Worm (Caenorhabditis elegans): ENCODE results near the gene gcy-12.
A peak's percentile ranks its signal among the peaks of the same experiment; 100 is the strongest.

The gcy-12 gene

ce11 chrII:5336035-5336376 is 24.2 kb downstream of the gcy-12 start:
- TF ChIP-seq nhr-6 (tag; optimal IDR thresholded peaks at IDR 0.05), result peak; percentile 1
- peak; percentile 78 for TF ChIP-seq C34F6.9 (tag; optimal IDR thresholded peaks at IDR 0.05)
- TF ChIP-seq R02D3.7 (tag; optimal IDR thresholded peaks at IDR 0.05), result no peak
- TF ChIP-seq lsy-2 (tag; optimal IDR thresholded peaks at IDR 0.05), result peak in 1 of 2 experiments; percentile 60
- TF ChIP-seq sma-9 (GFP tag; optimal IDR thresholded peaks at IDR 0.05), result peak; percentile 73
- TF ChIP-seq sma-9 (tag; optimal IDR thresholded peaks at IDR 0.05), result no peak
- TF ChIP-seq fos-1 (tag; optimal IDR thresholded peaks at IDR 0.05), result peak; percentile 92
- peak; percentile 49 for TF ChIP-seq sem-4 (tag; optimal IDR thresholded peaks at IDR 0.05)
- peak; percentile 79 for TF ChIP-seq nhr-129 (tag; optimal IDR thresholded peaks at IDR 0.05)
- no peak for TF ChIP-seq ztf-4 (tag; optimal IDR thresholded peaks at IDR 0.05)
- TF ChIP-seq blmp-1 (tag; optimal IDR thresholded peaks at IDR 0.05; ENCODE audit: insufficient read depth), result peak; percentile 64
- peak; percentile 61 for TF ChIP-seq zag-1 (tag; optimal IDR thresholded peaks at IDR 0.05)
- TF ChIP-seq ama-1 (optimal IDR thresholded peaks at IDR 0.05), result peak; percentile 16
- TF ChIP-seq ceh-16 (tag; optimal IDR thresholded peaks at IDR 0.05), result no peak
- peak; percentile 79 for TF ChIP-seq F13H6.1 (tag; optimal IDR thresholded peaks at IDR 0.05)
- peak; percentile 84 for TF ChIP-seq unc-55 (GFP tag; optimal IDR thresholded peaks at IDR 0.05)
- peak; percentile 19 for TF ChIP-seq Y55F3AM.14 (GFP tag; optimal IDR thresholded peaks at IDR 0.05)
- no peak for TF ChIP-seq nhr-11 (tag; optimal IDR thresholded peaks at IDR 0.05)
- TF ChIP-seq nhr-25 (tag; optimal IDR thresholded peaks at IDR 0.05), result no peak
- peak; percentile 77 for TF ChIP-seq lin-11 (tag; optimal IDR thresholded peaks at IDR 0.05)
- TF ChIP-seq mab-5 (tag; optimal IDR thresholded peaks at IDR 0.05), result peak; percentile 42

ce11 chrII:5336660-5337494 is 25.0 kb downstream of the gcy-12 start:
- TF ChIP-seq ztf-1 (GFP tag; conservative IDR thresholded peaks at IDR 0.05) (no peak), ZK546.5 (tag; optimal IDR thresholded peaks at IDR 0.05) (no peak), crh-2 (tag; optimal IDR thresholded peaks at IDR 0.05) (peak; percentile 69), alr-1 (tag; optimal IDR thresholded peaks at IDR 0.05) (no peak), lin-13 (GFP tag; optimal IDR thresholded peaks at IDR 0.05) (peak; percentile 10), unc-62 (GFP tag; optimal IDR thresholded peaks at IDR 0.05) (no peak), unc-39 (tag; optimal IDR thresholded peaks at IDR 0.05) (no peak), nhr-11 (tag; optimal IDR thresholded peaks at IDR 0.05) (no peak), Y55F3AM.14 (GFP tag; optimal IDR thresholded peaks at IDR 0.05) (peak; percentile 32), sem-4 (tag; optimal IDR thresholded peaks at IDR 0.05) (peak; percentile 64), nhr-237 (tag; optimal IDR thresholded peaks at IDR 0.05) (no peak), fos-1 (tag; optimal IDR thresholded peaks at IDR 0.05) (peak; percentile 100), ztf-11 (tag; optimal IDR thresholded peaks at IDR 0.05) (peak; percentile 23), aly-2 (tag; optimal IDR thresholded peaks at IDR 0.05) (no peak), egl-27 (tag; optimal IDR thresholded peaks at IDR 0.05) (peak; percentile 56), lin-11 (tag; optimal IDR thresholded peaks at IDR 0.05) (peak; percentile 17), peb-1 (tag; optimal IDR thresholded peaks at IDR 0.05) (no peak), R02D3.7 (tag; optimal IDR thresholded peaks at IDR 0.05) (no peak), nhr-25 (tag; optimal IDR thresholded peaks at IDR 0.05) (peak; percentile 80), nhr-6 (tag; optimal IDR thresholded peaks at IDR 0.05) (peak; percentile 52), elt-3 (tag; optimal IDR thresholded peaks at IDR 0.05) (no peak), nhr-23 (tag; optimal IDR thresholded peaks at IDR 0.05) (no peak), nhr-12 (tag; optimal IDR thresholded peaks at IDR 0.05) (no peak), snpc-4 (tag; optimal IDR thresholded peaks at IDR 0.05) (peak; percentile 36), blmp-1 (tag; optimal IDR thresholded peaks at IDR 0.05; ENCODE audit: insufficient read depth) (peak; percentile 81), ceh-82 (tag; optimal IDR thresholded peaks at IDR 0.05) (no peak), unc-55 (GFP tag; optimal IDR thresholded peaks at IDR 0.05) (peak; percentile 69), ceh-16 (tag; optimal IDR thresholded peaks at IDR 0.05) (no peak), dmd-4 (tag; optimal IDR thresholded peaks at IDR 0.05) (no peak), mbf-1 (tag; optimal IDR thresholded peaks at IDR 0.05) (no peak), C34F6.9 (tag; optimal IDR thresholded peaks at IDR 0.05) (peak; percentile 72), ama-1 (optimal IDR thresholded peaks at IDR 0.05) (peak; percentile 22), sma-9 (GFP tag; optimal IDR thresholded peaks at IDR 0.05) (peak; percentile 75), sma-9 (tag; optimal IDR thresholded peaks at IDR 0.05) (no peak), zag-1 (tag; optimal IDR thresholded peaks at IDR 0.05) (no peak), nhr-10 (tag; optimal IDR thresholded peaks at IDR 0.05) (no peak), mdl-1 (tag; optimal IDR thresholded peaks at IDR 0.05) (peak in 1 of 2 experiments; percentile 42), nhr-129 (tag; optimal IDR thresholded peaks at IDR 0.05) (peak; percentile 87), lin-39 (tag; optimal IDR thresholded peaks at IDR 0.05) (no peak), skn-1 (tag; optimal IDR thresholded peaks at IDR 0.05) (peak; percentile 1), F13H6.1 (tag; optimal IDR thresholded peaks at IDR 0.05) (peak; percentile 92), elt-1 (tag; optimal IDR thresholded peaks at IDR 0.05) (no peak), lsy-2 (tag; optimal IDR thresholded peaks at IDR 0.05) (peak; percentile 23 to 71), nhr-77 (tag; optimal IDR thresholded peaks at IDR 0.05) (no peak), mab-5 (tag; optimal IDR thresholded peaks at IDR 0.05) (no peak), sma-3 (GFP tag; optimal IDR thresholded peaks at IDR 0.05) (peak; percentile 75), nhr-21 (tag; optimal IDR thresholded peaks at IDR 0.05) (peak; percentile 66)
